Fruit fly (Drosophila melanogaster) whole organism, embryonic: Measurements from ENCODE around the gene Hr83.
A peak's percentile ranks its signal among the peaks of the same experiment; 100 is the strongest.

ENCODE experiments used
- Abd-B ChIP-seq: fragments of 200-800 bp; sonication (Bioruptor generic); optimal IDR thresholded peaks from 2 replicates; lab custom pipeline; 2018; ENCODE audit warnings: missing biosample characterization, mild to moderate bottlenecking, missing genetic modification characterization, moderate library complexity
- Adf1 ChIP-seq: fragments of 200-800 bp; sonication (Bioruptor generic); IDR thresholded peaks from 2 replicates; pipeline ENCODE4 v1.3.6; 2022; ENCODE audit warnings: missing biosample characterization, missing genetic modification characterization
- Atf3 ChIP-seq: fragments of 200-800 bp; sonication (Bioruptor generic); optimal IDR thresholded peaks from 3 replicates; lab custom pipeline; 2016; ENCODE audit warnings: missing biosample characterization, missing genetic modification characterization
- CG10147 ChIP-seq: fragments of 200-800 bp; sonication (Bioruptor generic); optimal IDR thresholded peaks from 2 replicates; lab custom pipeline; 2019; ENCODE audit warnings: missing biosample characterization, mild to moderate bottlenecking, missing genetic modification characterization, moderate library complexity
- CG10267 ChIP-seq: fragments of 200-800 bp; sonication (Bioruptor generic); optimal IDR thresholded peaks from 2 replicates; lab custom pipeline; 2018; ENCODE audit warnings: missing biosample characterization, mild to moderate bottlenecking, missing genetic modification characterization, moderate library complexity
- CG10431 ChIP-seq: fragments of 200-800 bp; sonication (Bioruptor generic); optimal IDR thresholded peaks from 3 replicates; lab custom pipeline; 2018; ENCODE audit warnings: missing biosample characterization, mild to moderate bottlenecking, missing genetic modification characterization
- CG11398 ChIP-seq: fragments of 200-800 bp; sonication (Bioruptor generic); optimal IDR thresholded peaks from 2 replicates; lab custom pipeline; 2016; ENCODE audit warnings: missing biosample characterization, missing genetic modification characterization
- CG1233 ChIP-seq: fragments of 200-800 bp; sonication (Bioruptor generic); optimal IDR thresholded peaks from 4 replicates; lab custom pipeline; 2018; ENCODE audit warnings: missing biosample characterization, mild to moderate bottlenecking, missing genetic modification characterization
- CG13894 ChIP-seq: fragments of 200-800 bp; sonication (Bioruptor generic); optimal IDR thresholded peaks from 3 replicates; lab custom pipeline; 2018; ENCODE audit warnings: missing biosample characterization, mild to moderate bottlenecking, missing genetic modification characterization, moderate library complexity
- CG15073 ChIP-seq: fragments of 200-800 bp; sonication (Bioruptor generic); optimal IDR thresholded peaks from 2 replicates; lab custom pipeline; 2016; ENCODE audit warnings: missing biosample characterization, missing genetic modification characterization
- CG15269 ChIP-seq: fragments of 200-800 bp; sonication (Bioruptor generic); optimal IDR thresholded peaks from 2 replicates; lab custom pipeline; 2018; ENCODE audit warnings: missing biosample characterization, mild to moderate bottlenecking, missing genetic modification characterization, moderate library complexity
- CG15696 ChIP-seq: fragments of 200-800 bp; sonication (Bioruptor generic); optimal IDR thresholded peaks from 2 replicates; lab custom pipeline; 2019; ENCODE audit warnings: missing biosample characterization, mild to moderate bottlenecking, missing genetic modification characterization, moderate library complexity
- CG16815 ChIP-seq: fragments of 200-800 bp; sonication (Bioruptor generic); optimal IDR thresholded peaks from 3 replicates; lab custom pipeline; 2017; ENCODE audit warnings: missing biosample characterization, mild to moderate bottlenecking, missing genetic modification characterization
- CG17186 ChIP-seq: fragments of 200-800 bp; sonication (Bioruptor generic); optimal IDR thresholded peaks from 3 replicates; lab custom pipeline; 2017; ENCODE audit warnings: missing biosample characterization, missing genetic modification reagents, missing genetic modification characterization
- CG18619 ChIP-seq: fragments of 200-800 bp; sonication (Bioruptor generic); optimal IDR thresholded peaks from 3 replicates; lab custom pipeline; 2017; ENCODE audit warnings: missing biosample characterization, mild to moderate bottlenecking, missing genetic modification characterization
- CG2889 ChIP-seq: fragments of 200-800 bp; sonication (Bioruptor generic); IDR thresholded peaks from 3 replicates; pipeline ENCODE4 v1.3.6; 2022; ENCODE audit warnings: missing biosample characterization, missing genetic modification characterization
- CG3281 ChIP-seq: fragments of 200-800 bp; sonication (Bioruptor generic); optimal IDR thresholded peaks from 3 replicates; lab custom pipeline; 2017; ENCODE audit warnings: missing biosample characterization, mild to moderate bottlenecking, missing genetic modification characterization
- CG43689 ChIP-seq: fragments of 200-800 bp; sonication (Bioruptor generic); IDR thresholded peaks from 2 replicates; pipeline ENCODE4 v1.3.6; 2022; ENCODE audit warnings: missing biosample characterization, missing genetic modification characterization
- CG4730 ChIP-seq: fragments of 200-800 bp; sonication (Bioruptor generic); IDR thresholded peaks from 2 replicates; pipeline ENCODE4 v1.3.6; 2022; ENCODE audit warnings: missing biosample characterization, missing genetic modification characterization
- CG4820 ChIP-seq: fragments of 200-800 bp; sonication (Bioruptor generic); optimal IDR thresholded peaks from 3 replicates; lab custom pipeline; 2016; ENCODE audit warnings: missing biosample characterization, missing genetic modification characterization
- CG5245 ChIP-seq: fragments of 200-800 bp; sonication (Bioruptor generic); optimal IDR thresholded peaks from 3 replicates; lab custom pipeline; 2016; ENCODE audit warnings: missing biosample characterization, missing genetic modification characterization
- CG8924 ChIP-seq: fragments of 200-800 bp; optimal IDR thresholded peaks from 3 replicates; lab custom pipeline; 2019; ENCODE audit warnings: missing biosample characterization, mild to moderate bottlenecking, missing genetic modification characterization, moderate library complexity
- Dfd ChIP-seq, 2 experiments: fragments of >200 bp; optimal IDR thresholded peaks; 2 replicates each; lab custom pipeline; 2017; ENCODE audit warnings: missing biosample characterization in 2 of 2, missing genetic modification characterization in 2 of 2
- Doc2 ChIP-seq: fragments of 200-800 bp; sonication (Bioruptor generic); IDR thresholded peaks from 2 replicates; pipeline ENCODE4 v1.3.6; 2022; ENCODE audit warnings: missing biosample characterization, missing genetic modification characterization
- Doc3 ChIP-seq: fragments of 200-800 bp; sonication (Bioruptor generic); IDR thresholded peaks from 3 replicates; pipeline ENCODE4 v1.3.6; 2022; ENCODE audit warnings: missing biosample characterization, missing genetic modification characterization; ENCODE audit not compliant: partially characterized antibody
- ERR ChIP-seq: fragments of 200-800 bp; sonication (Bioruptor generic); optimal IDR thresholded peaks from 2 replicates; lab custom pipeline; 2016; ENCODE audit warnings: missing biosample characterization, missing genetic modification characterization
- HLH3B ChIP-seq: fragments of 200-800 bp; sonication (Bioruptor generic); IDR thresholded peaks from 2 replicates; pipeline ENCODE4 v1.3.6; 2022; ENCODE audit warnings: missing biosample characterization, missing genetic modification characterization
- HmgZ ChIP-seq: fragments of 200-800 bp; sonication (Bioruptor generic); optimal IDR thresholded peaks from 2 replicates; lab custom pipeline; 2018; ENCODE audit warnings: missing biosample characterization, mild to moderate bottlenecking, missing genetic modification characterization
- Hmx ChIP-seq: fragments of 200-800 bp; sonication (Bioruptor generic); optimal IDR thresholded peaks from 2 replicates; lab custom pipeline; 2016; ENCODE audit warnings: missing biosample characterization, missing genetic modification characterization
- Hr78 ChIP-seq, 2 experiments: fragments of 200-800 bp in 1 of 2; fragments of >200 bp in 1 of 2; sonication (Bioruptor generic) in 1 of 2; optimal IDR thresholded peaks; 2 replicates each; lab custom pipeline; 2017 to 2019; ENCODE audit warnings: missing biosample characterization in 2 of 2, missing genetic modification characterization in 2 of 2, mild to moderate bottlenecking in 1 of 2, moderate library complexity in 1 of 2
- Poxn ChIP-seq: fragments of 200-800 bp; sonication (Bioruptor generic); IDR thresholded peaks from 2 replicates; pipeline ENCODE4 v1.3.6; 2022; ENCODE audit warnings: missing biosample characterization, missing genetic modification characterization
- Rx ChIP-seq: fragments of 200-800 bp; sonication (Bioruptor generic); IDR thresholded peaks from 2 replicates; pipeline ENCODE4 v1.3.6; 2022; ENCODE audit warnings: missing biosample characterization, missing genetic modification characterization
- Six4 ChIP-seq: fragments of 200-800 bp; sonication (Bioruptor generic); optimal IDR thresholded peaks from 2 replicates; lab custom pipeline; 2016; ENCODE audit warnings: missing biosample characterization, missing genetic modification characterization
- Taf1 ChIP-seq: fragments of 200-800 bp; sonication (Bioruptor generic); IDR thresholded peaks from 2 replicates; pipeline ENCODE4 v1.3.6; 2022; ENCODE audit warnings: missing biosample characterization, missing genetic modification characterization
- abd-A ChIP-seq: fragments of 200-800 bp; sonication (Bioruptor generic); optimal IDR thresholded peaks from 3 replicates; lab custom pipeline; 2019; ENCODE audit warnings: missing biosample characterization, mild to moderate bottlenecking, missing genetic modification characterization, moderate library complexity
- aop ChIP-seq: fragments of 200-800 bp; sonication (Bioruptor generic); IDR thresholded peaks from 2 replicates; pipeline ENCODE4 v1.3.6; 2022; ENCODE audit warnings: missing biosample characterization, missing genetic modification characterization
- cwo ChIP-seq: fragments of 200-800 bp; sonication (Bioruptor generic); optimal IDR thresholded peaks from 3 replicates; lab custom pipeline; 2017; ENCODE audit warnings: missing biosample characterization, missing genetic modification characterization, mild to moderate bottlenecking, moderate library complexity, missing genetic modification reagents
- dan ChIP-seq: fragments of 200-800 bp; sonication (Bioruptor generic); IDR thresholded peaks from 2 replicates; pipeline ENCODE4 v1.3.6; 2022; ENCODE audit warnings: missing biosample characterization, missing genetic modification characterization
- dysf ChIP-seq: fragments of 200-800 bp; sonication (Bioruptor generic); IDR thresholded peaks from 3 replicates; pipeline ENCODE4 v1.3.6; 2022; ENCODE audit warnings: missing biosample characterization, missing genetic modification characterization
- fd3F ChIP-seq: fragments of 200-800 bp; sonication (Bioruptor generic); optimal IDR thresholded peaks from 2 replicates; lab custom pipeline; 2018; ENCODE audit warnings: missing biosample characterization, mild to moderate bottlenecking, missing genetic modification characterization, moderate library complexity
- fd64A ChIP-seq: fragments of 200-800 bp; sonication (Bioruptor generic); optimal IDR thresholded peaks from 3 replicates; lab custom pipeline; 2018; ENCODE audit warnings: missing biosample characterization, mild to moderate bottlenecking, missing genetic modification characterization
- lbe ChIP-seq: fragments of 200-800 bp; sonication (Bioruptor generic); optimal IDR thresholded peaks from 2 replicates; lab custom pipeline; 2016; ENCODE audit warnings: missing biosample characterization, mild to moderate bottlenecking, missing genetic modification characterization
- nerfin-2 ChIP-seq: fragments of 200-800 bp; sonication (Bioruptor generic); IDR thresholded peaks from 2 replicates; pipeline ENCODE4 v1.3.6; 2022; ENCODE audit warnings: missing biosample characterization, missing genetic modification characterization; ENCODE audit not compliant: partially characterized antibody
- schlank ChIP-seq: fragments of 200-800 bp; sonication (Bioruptor generic); optimal IDR thresholded peaks from 2 replicates; lab custom pipeline; 2018; ENCODE audit warnings: missing biosample characterization, mild to moderate bottlenecking, missing genetic modification characterization
- slp2 ChIP-seq: fragments of 200-800 bp; sonication (Bioruptor generic); optimal IDR thresholded peaks from 2 replicates; lab custom pipeline; 2016; ENCODE audit warnings: missing biosample characterization, missing genetic modification characterization
- tap ChIP-seq: fragments of 200-800 bp; optimal IDR thresholded peaks from 3 replicates; lab custom pipeline; 2019; ENCODE audit warnings: missing biosample characterization, mild to moderate bottlenecking, missing genetic modification characterization, moderate library complexity
- tio ChIP-seq: fragments of 200-800 bp; sonication (Bioruptor generic); optimal IDR thresholded peaks from 2 replicates; lab custom pipeline; 2017; ENCODE audit warnings: missing biosample characterization, missing genetic modification characterization, inconsistent platforms
- ttk ChIP-seq: fragments of 200-800 bp; sonication (Bioruptor generic); IDR thresholded peaks from 2 replicates; pipeline ENCODE4 v2.1.2; 2022; ENCODE audit warnings: missing biosample characterization, missing genetic modification characterization
- tup ChIP-seq: fragments of 200-800 bp; sonication (Bioruptor generic); optimal IDR thresholded peaks from 2 replicates; lab custom pipeline; 2016; ENCODE audit warnings: missing biosample characterization, mild to moderate bottlenecking, missing genetic modification characterization, moderate library complexity
- vvl ChIP-seq: fragments of 200-800 bp; sonication (Bioruptor generic); IDR thresholded peaks from 2 replicates; pipeline ENCODE4 v1.3.6; 2022; ENCODE audit warnings: missing biosample characterization, missing genetic modification characterization
- zen ChIP-seq: fragments of 200-800 bp; sonication (Bioruptor generic); optimal IDR thresholded peaks from 3 replicates; lab custom pipeline; 2018; ENCODE audit warnings: missing biosample characterization, mild to moderate bottlenecking, missing genetic modification characterization, moderate library complexity

Gene Hr83

DNA sequence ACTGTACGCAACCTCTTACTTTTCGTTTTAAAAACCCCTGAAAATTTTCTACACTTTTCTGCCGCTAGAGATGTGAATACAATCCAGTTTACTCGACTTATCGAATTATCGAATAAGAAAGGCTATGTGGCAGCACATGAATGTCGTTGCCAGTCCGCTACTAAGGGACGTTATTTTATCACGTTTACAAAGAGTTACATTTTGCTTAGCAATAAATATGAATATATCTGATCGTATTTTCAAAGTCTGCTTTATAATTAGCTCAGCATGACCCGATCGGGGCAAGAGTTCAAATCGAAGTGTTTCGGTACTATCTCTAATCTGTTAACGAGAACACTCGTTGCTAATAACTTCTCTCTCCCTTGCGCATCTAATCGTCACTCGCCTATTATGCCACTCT, 19.1 kb downstream of the Hr83 start, which contains the start of gene CG42724 (continued):
- no peak for TF ChIP-seq Doc2
- TF ChIP-seq Dfd (GFP tag; optimal IDR thresholded peaks at IDR 0.05; lab: Kevin White, UChicago): no peak
- peak; percentile 41 for TF ChIP-seq CG4820 (GFP tag; lab: Kevin White, UChicago)
- TF ChIP-seq CG16815 (GFP tag; lab: Kevin White, UChicago): no peak
- peak; percentile 43; the same call in 1 of the 2 replicates for TF ChIP-seq Rx (GFP tag; lab: Robert Waterston, UW)
- no peak for TF ChIP-seq CG10147 (GFP tag; lab: Kevin White, UChicago)
- peak; percentile 30 for TF ChIP-seq Six4 (GFP tag; lab: Kevin White, UChicago)
- no peak for TF ChIP-seq dan (GFP tag; lab: Robert Waterston, UW)
- peak; percentile 53 for TF ChIP-seq Atf3
- TF ChIP-seq slp2: peak; percentile 39
- no peak for TF ChIP-seq Hr78 (GFP tag; optimal IDR thresholded peaks at IDR 0.05; lab: Kevin White, UChicago)
- TF ChIP-seq CG5245 (GFP tag; lab: Kevin White, UChicago): no peak
- 0 out of 3 replicates have a peak, but pooled peaks have one; percentile 50 for TF ChIP-seq CG2889 (GFP tag; lab: Robert Waterston, UW)
- no peak for TF ChIP-seq CG3281 (GFP tag; lab: Kevin White, UChicago)
- TF ChIP-seq HLH3B (GFP tag; lab: Robert Waterston, UW): peak; percentile 50
- TF ChIP-seq zen: no peak
- peak; percentile 35 for TF ChIP-seq CG10267 (tag; lab: Kevin White, UChicago)
- TF ChIP-seq CG11398: peak; percentile 52
- TF ChIP-seq vvl (GFP tag; lab: Robert Waterston, UW): no peak; the same call in 1 of the 2 replicates
- TF ChIP-seq CG15696 (tag; lab: Kevin White, UChicago): peak; percentile 8
- peak; percentile 36; the same call in 1 of the 2 replicates for TF ChIP-seq CG4730
- TF ChIP-seq CG13894: no peak
- no peak for TF ChIP-seq Hmx
- no peak for TF ChIP-seq schlank
- TF ChIP-seq cwo (GFP tag; lab: Kevin White, UChicago): no peak
- TF ChIP-seq CG43689 (GFP tag; lab: Robert Waterston, UW): no peak
- no peak for TF ChIP-seq abd-A (tag; lab: Kevin White, UChicago)
- no peak for TF ChIP-seq CG1233 (GFP tag; lab: Kevin White, UChicago)
- TF ChIP-seq CG18619 (GFP tag; lab: Kevin White, UChicago): no peak
- TF ChIP-seq tio (GFP tag; lab: Kevin White, UChicago): no peak
- TF ChIP-seq aop (GFP tag; lab: Robert Waterston, UW): no peak
- TF ChIP-seq Taf1 (GFP tag; lab: Robert Waterston, UW): no peak
- TF ChIP-seq CG8924 (tag; lab: Kevin White, UChicago): no peak
- TF ChIP-seq tup (GFP tag; lab: Kevin White, UChicago): no peak
- no peak for TF ChIP-seq CG10431
- peak; percentile 39; the same call in 1 of the 2 replicates for TF ChIP-seq ttk (GFP tag; lab: Robert Waterston, UW)
- no peak for TF ChIP-seq Poxn
- TF ChIP-seq CG17186 (GFP tag; lab: Kevin White, UChicago): peak; percentile 52
- no peak for TF ChIP-seq Adf1 (GFP tag; lab: Robert Waterston, UW)
- TF ChIP-seq ERR (GFP tag; lab: Kevin White, UChicago): peak; percentile 70
- no peak for TF ChIP-seq nerfin-2 (GFP tag; lab: Robert Waterston, UW)
- TF ChIP-seq Abd-B (GFP tag; lab: Kevin White, UChicago): no peak
- peak; percentile 6 for TF ChIP-seq fd3F (GFP tag; lab: Kevin White, UChicago)
- TF ChIP-seq fd64A (GFP tag; lab: Kevin White, UChicago): no peak
- no peak for TF ChIP-seq lbe
- no peak for TF ChIP-seq tap (tag; lab: Kevin White, UChicago)
- TF ChIP-seq CG15269 (tag; lab: Kevin White, UChicago): no peak
- TF ChIP-seq Doc3 (GFP tag; lab: Robert Waterston, UW): peak; percentile 17; the same call in 1 of the 3 replicates
- TF ChIP-seq HmgZ (tag; lab: Kevin White, UChicago): peak; percentile 59
- peak; percentile 52; the same call in 2 of the 3 replicates for TF ChIP-seq dysf (GFP tag; lab: Robert Waterston, UW)
- no peak for TF ChIP-seq CG15073 (GFP tag; lab: Kevin White, UChicago)
